Fruit fly (Drosophila melanogaster): ENCODE measurements around the gene CG3330.

CG3330 gene

DNA sequence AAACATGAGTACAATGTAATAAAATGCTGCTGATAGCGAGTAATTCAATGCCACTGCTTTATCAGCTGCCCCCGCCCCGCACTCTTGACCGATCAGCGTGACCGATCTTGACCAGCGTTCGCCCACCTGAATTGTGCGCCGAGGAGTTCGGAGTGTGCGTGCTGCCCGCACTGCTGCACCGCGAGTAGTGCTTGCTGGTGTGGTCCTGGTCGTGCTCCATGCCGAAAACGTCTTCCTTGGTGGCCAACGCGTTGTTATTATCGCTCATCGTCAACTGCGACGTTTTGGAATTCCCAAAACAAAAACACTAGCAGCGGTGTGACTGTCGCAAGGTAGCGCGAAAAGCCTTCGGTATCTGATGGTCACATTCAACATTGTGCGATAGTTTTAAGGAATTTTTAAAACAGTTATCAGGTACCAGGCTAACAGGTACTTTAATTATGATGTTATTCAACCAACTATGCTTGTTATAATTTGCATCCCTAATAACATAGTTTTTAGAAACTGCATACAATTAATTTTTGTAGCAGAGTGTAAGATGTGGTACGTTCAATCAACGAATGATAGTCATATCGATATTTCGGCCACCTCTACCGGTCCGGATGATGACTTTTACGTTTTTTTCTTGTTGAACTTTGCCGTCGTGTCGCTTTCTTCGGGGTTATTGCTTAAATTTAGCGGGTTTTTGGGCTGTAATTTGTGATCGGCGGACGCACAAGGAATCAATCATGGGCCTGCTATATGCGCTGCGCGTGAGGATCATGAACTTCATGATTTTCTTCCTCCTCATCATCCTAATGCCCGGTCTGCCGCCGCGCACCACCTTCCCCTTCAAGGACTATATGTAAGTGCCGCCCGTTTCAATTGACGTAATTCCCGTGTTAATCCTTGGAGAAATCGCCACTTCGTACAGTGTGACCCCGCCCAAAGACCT lies 42.2 kb downstream of the CG3330 start, which contains the start of the genes bigmax and Hmu (continued):
- TF ChIP-seq dysf (GFP tag; IDR thresholded peaks at IDR 0.05) (peak; percentile 84), C15 (GFP tag; IDR thresholded peaks at IDR 0.05) (peak; percentile 58; the same call in 1 of the 3 replicates), Dip3 (GFP tag; optimal IDR thresholded peaks at IDR 0.05) (peak; percentile 85), shn (GFP tag; optimal IDR thresholded peaks at IDR 0.05) (peak; percentile 83), da (GFP tag; optimal IDR thresholded peaks at IDR 0.05) (peak; percentile 56), mld (GFP tag; IDR thresholded peaks at IDR 0.05; ENCODE audit: partially characterized antibody) (peak; percentile 58; the same call in 1 of the 3 replicates), zfh2 (GFP tag; optimal IDR thresholded peaks at IDR 0.05) (peak; percentile 93), HLH4C (GFP tag; IDR thresholded peaks at IDR 0.05; ENCODE audit: partially characterized antibody) (peak; percentile 83), nerfin-1 (tag; optimal IDR thresholded peaks at IDR 0.05) (peak; percentile 78), nom (GFP tag; optimal IDR thresholded peaks at IDR 0.05) (peak; percentile 13), chn (GFP tag; optimal IDR thresholded peaks at IDR 0.05) (peak; percentile 79), CG5245 (GFP tag; optimal IDR thresholded peaks at IDR 0.05) (peak; percentile 53), amos (GFP tag; IDR thresholded peaks at IDR 0.05; ENCODE audit: partially characterized antibody) (peak; percentile 87), CG15601 (tag; optimal IDR thresholded peaks at IDR 0.05) (peak; percentile 86), CG6689 (GFP tag; IDR thresholded peaks at IDR 0.05) (peak; percentile 79), Ptx1 (GFP tag; IDR thresholded peaks at IDR 0.05) (peak; percentile 88), stc (GFP tag; IDR thresholded peaks at IDR 0.05) (peak; percentile 78), Dad (GFP tag; optimal IDR thresholded peaks at IDR 0.05) (peak; percentile 86), Doc2 (GFP tag; IDR thresholded peaks at IDR 0.05) (peak; percentile 55; the same call in 1 of the 2 replicates), esg (GFP tag; conservative IDR thresholded peaks at IDR 0.05) (peak; percentile 61), CG4854 (GFP tag; optimal IDR thresholded peaks at IDR 0.05) (peak; percentile 69), HHEX (GFP tag; optimal IDR thresholded peaks at IDR 0.05) (peak; percentile 74), CG34422 (GFP tag; IDR thresholded peaks at IDR 0.05) (peak; percentile 91), CG13424 (tag; optimal IDR thresholded peaks at IDR 0.05) (peak; percentile 86), bcd (GFP tag; optimal IDR thresholded peaks at IDR 0.05) (peak; percentile 73), pnt (GFP tag; optimal IDR thresholded peaks at IDR 0.05) (peak; percentile 86), Abd-B (GFP tag; optimal IDR thresholded peaks at IDR 0.05) (peak; percentile 75), Antp (GFP tag; optimal IDR thresholded peaks at IDR 0.05) (peak; percentile 91), CG10565 (GFP tag; optimal IDR thresholded peaks at IDR 0.05) (peak; percentile 36), al (GFP tag; IDR thresholded peaks at IDR 0.05) (peak; percentile 79), CG16815 (GFP tag; optimal IDR thresholded peaks at IDR 0.05) (peak; percentile 47), CrebB (tag; optimal IDR thresholded peaks at IDR 0.05) (peak; percentile 69), HLH3B (GFP tag; IDR thresholded peaks at IDR 0.05) (peak; percentile 80), Lim3 (GFP tag; IDR thresholded peaks at IDR 0.05) (peak; percentile 21; the same call in 1 of the 2 replicates), CG8281 (tag; optimal IDR thresholded peaks at IDR 0.05) (peak; percentile 21), MESR4 (GFP tag; optimal IDR thresholded peaks at IDR 0.05) (peak; percentile 89), sna (GFP tag; IDR thresholded peaks at IDR 0.05; ENCODE audit: partially characterized antibody) (peak; percentile 97), ken (GFP tag; IDR thresholded peaks at IDR 0.05) (peak; percentile 85), Deaf1 (tag; optimal IDR thresholded peaks at IDR 0.05) (peak; percentile 54), br (optimal IDR thresholded peaks at IDR 0.05) (no peak), Dp (GFP tag; optimal IDR thresholded peaks at IDR 0.05) (peak; percentile 37), CG14860 (GFP tag; IDR thresholded peaks at IDR 0.05; ENCODE audit: partially characterized antibody) (peak; percentile 81), CG9817 (tag; optimal IDR thresholded peaks at IDR 0.05) (peak; percentile 88), unc-4 (GFP tag; IDR thresholded peaks at IDR 0.05; ENCODE audit: partially characterized antibody) (peak; percentile 98), ap (GFP tag; IDR thresholded peaks at IDR 0.05) (peak; percentile 72), Sox100B (GFP tag; optimal IDR thresholded peaks at IDR 0.05) (no peak), CG17359 (tag; optimal IDR thresholded peaks at IDR 0.05) (peak; percentile 81), Med (GFP tag) (peak; percentile 99)

All from whole organism, embryonic.